Fruit fly (Drosophila melanogaster): ENCODE data around the gene Cep97.

Cep97 gene

DNA sequence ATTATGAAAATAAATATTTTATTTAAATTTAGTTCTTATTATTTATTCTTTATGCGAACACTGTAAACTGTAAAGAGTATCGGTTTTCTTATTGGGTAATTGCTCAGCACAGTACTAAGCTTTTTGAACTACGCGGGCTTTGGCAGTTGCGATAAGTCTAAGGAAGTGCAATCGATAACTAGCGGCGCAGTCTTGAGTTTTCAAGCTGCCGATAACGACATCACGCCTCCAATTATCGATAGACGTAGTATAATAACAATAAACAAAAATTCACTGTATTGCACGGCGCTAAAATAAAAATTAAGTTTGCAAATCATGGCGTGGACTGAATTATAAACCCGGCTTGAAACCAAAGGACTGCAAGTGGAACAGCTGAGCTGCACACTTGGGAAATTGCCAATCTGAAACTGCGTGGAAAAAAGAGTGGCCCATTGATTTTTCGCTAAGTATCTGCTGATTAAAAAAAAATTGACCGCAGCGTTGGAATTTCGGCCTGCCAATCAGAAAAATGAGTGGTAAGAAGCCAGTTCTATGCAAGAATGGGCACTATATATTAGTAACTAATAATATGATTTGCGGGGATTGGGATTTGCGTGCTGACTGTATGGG lies at the start of gene Cep97:
Cep97 (plus strand) TSS at position 224 of the 609 bp plus-strand sequence.
- TF ChIP-seq CG33017 (tag; optimal IDR thresholded peaks at IDR 0.05) (no peak), cic (GFP tag; optimal IDR thresholded peaks at IDR 0.05) (no peak), tj (GFP tag; optimal IDR thresholded peaks at IDR 0.05) (no peak), Mnt (GFP tag; optimal IDR thresholded peaks at IDR 0.05) (no peak), Clk (GFP tag; optimal IDR thresholded peaks at IDR 0.05) (no peak), CG14711 (tag; optimal IDR thresholded peaks at IDR 0.05) (no peak)

DNA sequence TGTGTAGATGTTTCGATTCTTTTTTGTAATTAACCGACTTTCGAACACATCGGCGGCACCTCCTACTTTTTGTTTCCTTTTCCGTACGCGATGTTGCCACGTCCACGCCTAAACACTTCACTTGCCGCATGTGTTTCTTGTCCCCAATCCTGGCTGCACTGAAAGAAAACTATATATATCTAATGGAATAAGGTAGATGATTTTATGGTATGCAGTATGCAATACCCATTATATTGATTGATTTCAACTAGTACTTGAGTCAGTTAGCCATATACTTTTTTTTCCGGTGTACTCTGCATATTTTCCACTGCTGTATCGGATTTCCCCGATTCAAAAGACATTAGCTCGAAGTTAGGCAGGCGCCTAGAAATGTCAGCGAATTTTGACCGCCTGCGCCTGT lies 48.6 kb upstream of the Cep97 start:
- no peak for TF ChIP-seq Hr96 (GFP tag; optimal IDR thresholded peaks at IDR 0.05)

DNA sequence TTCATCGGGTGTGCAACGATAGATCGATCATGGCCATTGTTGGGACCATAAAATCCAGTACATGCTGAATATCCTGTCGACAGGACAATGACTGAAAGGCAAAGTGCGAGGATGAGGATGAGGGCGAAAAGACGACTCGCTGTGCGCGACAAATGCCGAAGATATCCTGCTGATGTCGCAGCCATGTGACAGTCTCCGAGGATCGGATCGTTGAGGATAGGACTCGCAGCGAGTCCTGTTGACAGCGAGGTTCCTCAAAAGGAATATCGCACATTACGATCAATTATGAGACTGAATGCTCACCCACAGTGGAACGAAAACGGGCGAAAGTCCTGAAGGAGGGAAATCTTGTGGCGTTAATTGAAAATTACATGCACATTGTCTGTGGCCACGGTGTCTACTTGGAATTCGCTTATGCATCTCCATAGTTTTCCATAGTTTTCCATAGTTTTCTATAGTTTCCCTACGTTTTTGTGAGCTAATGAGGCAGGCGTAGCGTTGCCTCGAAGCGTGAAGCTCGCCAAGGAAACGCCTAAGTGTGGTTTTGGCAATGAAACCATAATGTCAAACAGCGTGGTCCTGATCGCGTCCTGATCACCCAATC lies 44.9 kb upstream of the Cep97 start:
- TF ChIP-seq CG7045 (GFP tag; optimal IDR thresholded peaks at IDR 0.05) (no peak), toe (GFP tag; optimal IDR thresholded peaks at IDR 0.05) (no peak)

DNA sequence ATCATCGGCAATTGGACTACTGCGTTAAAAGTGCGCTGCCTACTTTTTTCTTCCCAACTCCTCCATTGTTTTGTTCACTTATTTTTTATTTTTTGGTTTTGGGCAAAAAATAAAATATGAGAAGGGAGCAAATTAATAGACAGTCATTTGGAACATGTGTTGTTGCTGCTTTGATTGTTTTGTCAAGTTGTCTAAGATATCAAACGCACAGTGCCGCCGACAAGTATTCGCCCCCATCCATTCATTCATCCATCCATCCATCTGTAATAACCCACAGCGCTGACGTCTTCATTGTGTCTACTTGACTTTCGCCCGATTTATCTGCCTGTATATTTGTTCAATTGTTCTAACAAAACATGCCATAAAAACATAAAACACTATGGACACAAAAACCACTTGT lies 43.7 kb upstream of the Cep97 start:
- no peak for TF ChIP-seq CG11617 (GFP tag; optimal IDR thresholded peaks at IDR 0.05)
- TF ChIP-seq Crg-1 (GFP tag; optimal IDR thresholded peaks at IDR 0.05): no peak
- TF ChIP-seq cnc (optimal IDR thresholded peaks at IDR 0.05): no peak
- no peak for TF ChIP-seq Clk (GFP tag; optimal IDR thresholded peaks at IDR 0.05)
- no peak for TF ChIP-seq CG14711 (tag; optimal IDR thresholded peaks at IDR 0.05)
- TF ChIP-seq CG5204 (GFP tag; optimal IDR thresholded peaks at IDR 0.05): no peak
- no peak for TF ChIP-seq pad (GFP tag; optimal IDR thresholded peaks at IDR 0.05)
- TF ChIP-seq CG33017 (tag; optimal IDR thresholded peaks at IDR 0.05): no peak
- TF ChIP-seq CG7101 (tag; optimal IDR thresholded peaks at IDR 0.05): no peak
- no peak for TF ChIP-seq toe (GFP tag; optimal IDR thresholded peaks at IDR 0.05)
- TF ChIP-seq CG12768 (GFP tag; optimal IDR thresholded peaks at IDR 0.05): no peak
- TF ChIP-seq bab1 (GFP tag; optimal IDR thresholded peaks at IDR 0.05): no peak
- TF ChIP-seq cic (GFP tag; optimal IDR thresholded peaks at IDR 0.05): no peak
- no peak for TF ChIP-seq tj (GFP tag; optimal IDR thresholded peaks at IDR 0.05)
- no peak for TF ChIP-seq Mnt (GFP tag; optimal IDR thresholded peaks at IDR 0.05)
- no peak for TF ChIP-seq kay (GFP tag; ENCODE audit: borderline replicate concordance)
- TF ChIP-seq CG7045 (GFP tag; optimal IDR thresholded peaks at IDR 0.05): no peak
- no peak for TF ChIP-seq CG1620 (GFP tag; optimal IDR thresholded peaks at IDR 0.05)
- TF ChIP-seq Hr96 (GFP tag; optimal IDR thresholded peaks at IDR 0.05): no peak

DNA sequence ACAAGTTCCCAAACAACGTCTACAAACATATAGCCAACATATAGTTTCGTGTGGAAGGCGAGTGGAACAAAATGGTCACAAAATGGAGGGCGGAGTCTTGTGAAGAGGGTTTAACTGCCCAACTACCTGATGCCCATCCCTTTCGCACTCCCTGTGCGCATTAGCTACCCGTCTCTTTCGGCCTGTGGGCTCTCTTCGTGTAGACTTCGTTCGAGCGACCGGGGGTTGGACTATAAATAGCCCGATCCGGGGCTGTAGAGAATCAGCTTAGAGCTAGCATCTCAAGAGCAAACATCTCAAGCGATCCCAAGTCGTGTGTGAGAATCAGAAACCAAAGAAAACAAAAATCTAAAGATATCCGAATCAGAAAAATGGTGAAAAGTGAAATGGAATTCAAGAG lies 42.1 kb upstream of the Cep97 start, which contains the start of gene slp1:
slp1 (plus strand) TSS at position 263 of the 400 bp plus-strand sequence.
- TF ChIP-seq ovo (GFP tag; optimal IDR thresholded peaks at IDR 0.05): no peak

DNA sequence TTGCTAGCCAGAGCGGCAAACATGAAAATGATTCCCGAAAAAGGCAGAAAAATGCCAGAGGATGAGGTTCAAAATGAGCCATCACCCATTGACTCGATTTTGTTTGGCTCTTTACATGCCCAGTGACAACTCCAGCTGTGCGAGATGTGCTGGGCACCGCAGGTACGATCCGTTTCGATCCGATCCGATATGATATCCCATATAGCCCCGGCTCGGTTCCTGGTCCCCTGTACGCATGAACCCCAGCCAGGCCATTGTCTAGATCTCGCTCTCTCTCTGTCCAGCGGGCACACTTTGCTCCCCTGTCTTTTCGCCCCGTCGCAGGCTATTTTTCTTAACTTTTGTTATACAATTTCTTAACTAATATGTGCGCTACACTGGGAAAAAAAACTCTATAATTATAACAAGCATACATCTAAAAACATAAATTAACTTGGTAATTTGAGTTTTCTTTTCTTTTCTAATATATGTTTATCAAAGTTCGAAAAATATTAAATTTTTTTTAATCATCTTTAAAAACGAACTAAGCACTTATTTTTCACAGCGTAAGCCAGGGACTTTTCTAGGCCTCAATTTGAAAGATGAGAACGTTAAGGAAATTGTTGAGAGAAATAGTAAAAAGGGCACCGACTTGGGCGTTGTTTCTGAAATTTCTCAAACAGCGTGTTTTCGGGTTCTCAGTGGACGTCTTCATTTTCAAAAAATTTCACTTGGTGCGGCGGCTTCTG lies 39.9 kb upstream of the Cep97 start:
- no peak for TF ChIP-seq Hr96 (GFP tag; optimal IDR thresholded peaks at IDR 0.05)
- TF ChIP-seq tj (GFP tag; optimal IDR thresholded peaks at IDR 0.05): no peak
- TF ChIP-seq CG7101 (tag; optimal IDR thresholded peaks at IDR 0.05): no peak

DNA sequence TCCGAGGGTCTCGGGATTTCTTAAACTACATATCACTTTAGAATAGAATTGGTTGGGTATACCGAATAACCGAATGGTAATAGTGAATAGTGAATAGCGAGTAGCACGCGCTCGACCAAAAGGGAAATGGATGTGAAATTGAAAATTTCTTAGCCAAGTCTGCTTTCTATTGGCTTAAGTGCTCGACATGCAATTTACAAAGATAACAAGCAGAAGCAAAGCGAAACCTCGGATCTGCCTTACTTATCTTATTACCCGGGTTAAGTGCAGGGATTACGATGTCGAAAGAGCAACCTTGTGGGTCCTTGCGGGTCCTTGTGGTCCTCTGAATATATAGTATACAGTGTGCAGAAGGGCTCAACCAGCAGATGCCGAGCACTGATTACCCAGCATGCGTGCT lies 38.3 kb upstream of the Cep97 start:
- TF ChIP-seq cic (GFP tag; optimal IDR thresholded peaks at IDR 0.05) (no peak), toe (GFP tag; optimal IDR thresholded peaks at IDR 0.05) (no peak), CG7101 (tag; optimal IDR thresholded peaks at IDR 0.05) (no peak), CG33017 (tag; optimal IDR thresholded peaks at IDR 0.05) (no peak), kay (GFP tag; ENCODE audit: borderline replicate concordance) (no peak), CG1620 (GFP tag; optimal IDR thresholded peaks at IDR 0.05) (no peak), Crg-1 (GFP tag; optimal IDR thresholded peaks at IDR 0.05) (no peak)

DNA sequence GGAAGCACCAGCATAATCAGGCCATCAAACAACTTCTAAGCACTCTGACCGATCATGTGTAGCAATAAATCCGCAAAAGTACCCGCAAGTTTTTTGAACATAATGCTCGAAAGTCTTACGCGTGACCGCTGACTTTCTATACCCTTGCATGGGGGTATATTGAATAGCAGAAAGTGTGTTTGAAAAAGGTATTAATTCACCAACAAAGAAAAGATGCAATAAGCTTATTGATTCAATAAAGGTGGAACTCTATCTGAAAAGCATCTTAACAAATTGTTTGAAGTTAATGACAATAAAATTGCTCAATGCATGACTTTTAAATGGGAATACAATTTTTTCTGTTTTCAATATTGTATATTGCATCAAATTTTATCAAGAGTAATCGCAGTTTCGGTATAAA lies 35.8 kb upstream of the Cep97 start:
- no peak for TF ChIP-seq CG12768 (GFP tag; optimal IDR thresholded peaks at IDR 0.05)
- TF ChIP-seq CG33017 (tag; optimal IDR thresholded peaks at IDR 0.05): no peak
- no peak for TF ChIP-seq Mnt (GFP tag; optimal IDR thresholded peaks at IDR 0.05)
- TF ChIP-seq kay (GFP tag; ENCODE audit: borderline replicate concordance): no peak
- TF ChIP-seq tj (GFP tag; optimal IDR thresholded peaks at IDR 0.05): no peak
- no peak for TF ChIP-seq Clk (GFP tag; optimal IDR thresholded peaks at IDR 0.05)

All from whole organism, adult.